Worm (Caenorhabditis elegans) whole organism, late embryonic: ENCODE results near the gene drr-1.

Experiments used
- C38D4.7 ChIP-seq: fragments of 200-800 bp; sonication (Bioruptor generic); optimal IDR thresholded peaks from 2 replicates; lab custom pipeline; 2018; ENCODE audit warnings: mild to moderate bottlenecking, missing genetic modification characterization, moderate library complexity, missing compliant biosample characterization
- F13H6.1 ChIP-seq: sonication (generic microtip); optimal IDR thresholded peaks from 2 replicates; lab custom pipeline; 2016; ENCODE audit warnings: missing genetic modification characterization, missing compliant biosample characterization
- ceh-19 ChIP-seq: fragments of 200-800 bp; sonication (Bioruptor generic); optimal IDR thresholded peaks from 2 replicates; lab custom pipeline; 2018; ENCODE audit warnings: mild to moderate bottlenecking, missing genetic modification characterization, missing compliant biosample characterization
- ets-4 ChIP-seq: sonication (generic microtip); optimal IDR thresholded peaks from 2 replicates; lab custom pipeline; 2016; ENCODE audit warnings: missing genetic modification characterization, missing compliant biosample characterization
- fax-1 ChIP-seq: sonication (generic microtip); optimal IDR thresholded peaks from 2 replicates; lab custom pipeline; 2016; ENCODE audit warnings: missing genotype, missing genetic modification characterization, missing compliant biosample characterization
- fkh-10 ChIP-seq: fragments of 150-350 bp; optimal IDR thresholded peaks from 2 replicates; lab custom pipeline; 2014; ENCODE audit warnings: missing biosample characterization, missing genetic modification reagents, missing genetic modification characterization
- hlh-13 ChIP-seq: fragments of 200-800 bp; sonication (Bioruptor generic); optimal IDR thresholded peaks from 2 replicates; lab custom pipeline; 2018; ENCODE audit warnings: mild to moderate bottlenecking, missing genetic modification characterization, missing compliant biosample characterization
- hlh-15 ChIP-seq: sonication (generic microtip); optimal IDR thresholded peaks from 2 replicates; lab custom pipeline; 2016; ENCODE audit warnings: missing genetic modification characterization, missing compliant biosample characterization
- hlh-8 ChIP-seq: sonication (generic microtip); optimal IDR thresholded peaks from 2 replicates; lab custom pipeline; 2016; ENCODE audit warnings: missing genotype, missing genetic modification characterization, missing compliant biosample characterization
- lin-11 ChIP-seq: fragments of 200-800 bp; sonication (Bioruptor generic); optimal IDR thresholded peaks from 2 replicates; lab custom pipeline; 2018; ENCODE audit warnings: mild to moderate bottlenecking, missing genetic modification characterization, missing compliant biosample characterization
- nfya-1 ChIP-seq: sonication (generic microtip); optimal IDR thresholded peaks from 2 replicates; lab custom pipeline; 2017; ENCODE audit warnings: missing genetic modification characterization, mild to moderate bottlenecking, missing compliant biosample characterization, antibody characterized with exemption, moderate library complexity
- odd-2 ChIP-seq: sonication (generic microtip); optimal IDR thresholded peaks from 2 replicates; lab custom pipeline; 2017; ENCODE audit warnings: antibody characterized with exemption, mild to moderate bottlenecking, missing genetic modification characterization, missing compliant biosample characterization
- pat-9 ChIP-seq: fragments of 200-800 bp; sonication (Bioruptor generic); optimal IDR thresholded peaks from 2 replicates; lab custom pipeline; 2018; ENCODE audit warnings: mild to moderate bottlenecking, missing genetic modification characterization, moderate library complexity, missing compliant biosample characterization
- rnt-1 ChIP-seq: sonication (generic microtip); optimal IDR thresholded peaks from 2 replicates; lab custom pipeline; 2016; ENCODE audit warnings: missing genetic modification characterization, missing compliant biosample characterization
- tbx-7 ChIP-seq: sonication (generic microtip); optimal IDR thresholded peaks from 2 replicates; lab custom pipeline; 2016; ENCODE audit warnings: missing genotype, missing genetic modification characterization, missing compliant biosample characterization
- zip-5 ChIP-seq: sonication (generic microtip); optimal IDR thresholded peaks from 2 replicates; lab custom pipeline; 2016; ENCODE audit warnings: missing genetic modification characterization, missing compliant biosample characterization

The drr-1 gene

ce11 chrII:13447166-13447643, 48.5 kb downstream of the drr-1 start, which contains the start of gene tbc-14:
Gene tbc-14 (minus strand): TSS chrII:13447593.
- no peak for TF ChIP-seq tbx-7 (tag; lab: Kevin White, UChicago)
- TF ChIP-seq C38D4.7, result no peak
- TF ChIP-seq pat-9 (tag; lab: Kevin White, UChicago), result no peak
- no peak for TF ChIP-seq zip-5 (tag; lab: Kevin White, UChicago)
- no peak for TF ChIP-seq fax-1 (tag; lab: Kevin White, UChicago)
- no peak for TF ChIP-seq F13H6.1 (tag; lab: Kevin White, UChicago)
- no peak for TF ChIP-seq ets-4 (tag; lab: Kevin White, UChicago)
- TF ChIP-seq rnt-1 (tag; lab: Kevin White, UChicago), result no peak
- no peak for TF ChIP-seq fkh-10 (GFP tag; lab: Kevin White, UChicago)
- TF ChIP-seq ceh-19 (GFP tag; lab: Kevin White, UChicago), result no peak
- TF ChIP-seq hlh-13 (GFP tag; lab: Kevin White, UChicago), result no peak
- TF ChIP-seq odd-2, result no peak
- TF ChIP-seq hlh-15, result no peak
- TF ChIP-seq lin-11 (tag; lab: Kevin White, UChicago), result no peak
- no peak for TF ChIP-seq hlh-8

- peak; percentile 99 for TF ChIP-seq nfya-1
- TF ChIP-seq tbx-7 (tag; lab: Kevin White, UChicago), result no peak
- TF ChIP-seq, all 69 proteins: peak for 1
Observed at ce11 chrII:13446597-13446996, 49.1 kb downstream of the drr-1 start.
